Fruit fly (Drosophila melanogaster) whole organism, embryonic: ENCODE data around the gene gish.

Source experiments
- B-H1 ChIP-seq: fragments of 200-800 bp; sonication (Bioruptor generic); IDR thresholded peaks from 3 replicates; pipeline ENCODE4 v1.3.6; 2022; ENCODE audit warnings: missing biosample characterization, missing genetic modification characterization
- CG1024 ChIP-seq: fragments of 200-800 bp; sonication (Bioruptor generic); IDR thresholded peaks from 2 replicates; pipeline ENCODE4 v1.3.6; 2022; ENCODE audit warnings: missing biosample characterization, missing genetic modification characterization
- CG10565 ChIP-seq: fragments of 200-800 bp; sonication (Bioruptor generic); optimal IDR thresholded peaks from 3 replicates; lab custom pipeline; 2016; ENCODE audit warnings: missing biosample characterization, mild to moderate bottlenecking, missing genetic modification characterization
- CG11560 ChIP-seq: fragments of 200-800 bp; sonication (Bioruptor generic); IDR thresholded peaks from 3 replicates; pipeline ENCODE4 v1.3.6; 2022; ENCODE audit warnings: missing biosample characterization, missing genetic modification characterization
- CG15073 ChIP-seq: fragments of 200-800 bp; sonication (Bioruptor generic); optimal IDR thresholded peaks from 2 replicates; lab custom pipeline; 2016; ENCODE audit warnings: missing biosample characterization, missing genetic modification characterization
- CG18476 ChIP-seq: fragments of 200-800 bp; sonication (Bioruptor generic); optimal IDR thresholded peaks from 2 replicates; lab custom pipeline; 2016; ENCODE audit warnings: missing biosample characterization, mild to moderate bottlenecking, missing genetic modification characterization
- CG31224 ChIP-seq: fragments of 200-800 bp; sonication (Bioruptor generic); IDR thresholded peaks from 2 replicates; pipeline ENCODE4 v1.3.6; 2022; ENCODE audit warnings: missing biosample characterization, missing genetic modification characterization
- CG33213 ChIP-seq: fragments of 200-800 bp; sonication (Bioruptor generic); optimal IDR thresholded peaks from 3 replicates; lab custom pipeline; 2016; ENCODE audit warnings: missing biosample characterization, missing genetic modification characterization
- CG34376 ChIP-seq: fragments of 200-800 bp; sonication (Bioruptor generic); optimal IDR thresholded peaks from 2 replicates; lab custom pipeline; 2018; ENCODE audit warnings: missing biosample characterization, mild to moderate bottlenecking, missing genetic modification characterization
- CG3847 ChIP-seq: fragments of 200-800 bp; sonication (Bioruptor generic); IDR thresholded peaks from 2 replicates; pipeline ENCODE4 v1.3.6; 2022; ENCODE audit warnings: missing biosample characterization, missing genetic modification characterization
- CG5953 ChIP-seq: fragments of 200-800 bp; sonication (Bioruptor generic); IDR thresholded peaks from 2 replicates; pipeline ENCODE4 v1.3.6; 2022; ENCODE audit warnings: missing biosample characterization, missing genetic modification characterization
- CG7357 ChIP-seq: fragments of 200-800 bp; sonication (Bioruptor generic); IDR thresholded peaks from 3 replicates; pipeline ENCODE4 v1.3.6; 2022; ENCODE audit warnings: missing biosample characterization, missing genetic modification characterization
- CG8388 ChIP-seq: fragments of 200-800 bp; sonication (Bioruptor generic); optimal IDR thresholded peaks from 2 replicates; lab custom pipeline; 2019; ENCODE audit warnings: missing biosample characterization, mild to moderate bottlenecking, missing genetic modification characterization, moderate library complexity
- CG9876 ChIP-seq: fragments of 200-800 bp; sonication (Bioruptor generic); optimal IDR thresholded peaks from 2 replicates; lab custom pipeline; 2016; ENCODE audit warnings: missing biosample characterization, missing genetic modification characterization
- D ChIP-seq, 2 experiments: fragments of 200-800 bp in 1 of 2; fragments of >200 bp in 1 of 2; sonication (Bioruptor generic) in 1 of 2; optimal IDR thresholded peaks; 2 replicates in 1 of 2; 3 replicates in 1 of 2; lab custom pipeline; 2017; ENCODE audit warnings: mild to moderate bottlenecking in 1 of 2, missing biosample characterization in 1 of 2, missing genetic modification characterization in 1 of 2, missing genetic modification reagents in 1 of 2
- Dfd ChIP-seq, 2 experiments: fragments of >200 bp; optimal IDR thresholded peaks; 2 replicates each; lab custom pipeline; 2017; ENCODE audit warnings: missing biosample characterization in 2 of 2, missing genetic modification characterization in 2 of 2
- HmgD ChIP-seq: fragments of 200-800 bp; sonication (Bioruptor generic); optimal IDR thresholded peaks from 3 replicates; lab custom pipeline; 2016; ENCODE audit warnings: missing biosample characterization, missing genetic modification characterization
- Hmx ChIP-seq: fragments of 200-800 bp; sonication (Bioruptor generic); optimal IDR thresholded peaks from 2 replicates; lab custom pipeline; 2016; ENCODE audit warnings: missing biosample characterization, missing genetic modification characterization
- NfI ChIP-seq: fragments of 200-800 bp; sonication (Bioruptor generic); optimal IDR thresholded peaks from 3 replicates; lab custom pipeline; 2018; ENCODE audit warnings: missing biosample characterization, mild to moderate bottlenecking, missing genetic modification characterization, moderate library complexity
- ato ChIP-seq: fragments of 200-800 bp; sonication (Bioruptor generic); IDR thresholded peaks from 2 replicates; pipeline ENCODE4 v1.3.6; 2022; ENCODE audit warnings: missing biosample characterization, missing genetic modification characterization; ENCODE audit not compliant: partially characterized antibody
- bcd ChIP-seq: fragments of 200-800 bp; sonication (Bioruptor generic); optimal IDR thresholded peaks from 2 replicates; lab custom pipeline; 2017; ENCODE audit warnings: missing biosample characterization, mild to moderate bottlenecking, missing genetic modification characterization
- br ChIP-seq: fragments of >200 bp; optimal IDR thresholded peaks from 2 replicates; lab custom pipeline; 2017
- cad ChIP-seq: fragments of >200 bp; optimal IDR thresholded peaks from 2 replicates; lab custom pipeline; 2017; ENCODE audit warnings: missing biosample characterization, missing genetic modification characterization
- crp ChIP-seq, 2 experiments: fragments of 200-800 bp; sonication (Bioruptor generic); optimal IDR thresholded peaks; 2 replicates in 1 of 2; 3 replicates in 1 of 2; lab custom pipeline; 2017; ENCODE audit warnings: missing biosample characterization in 2 of 2, missing genetic modification characterization in 2 of 2, mild to moderate bottlenecking in 1 of 2, moderate library complexity in 1 of 2
- da ChIP-seq: fragments of 200-800 bp; sonication (Bioruptor generic); optimal IDR thresholded peaks from 2 replicates; lab custom pipeline; 2016; ENCODE audit warnings: missing biosample characterization, missing genetic modification characterization
- dati ChIP-seq: fragments of 200-800 bp; sonication (Bioruptor generic); IDR thresholded peaks from 2 replicates; pipeline ENCODE4 v1.3.6; 2022; ENCODE audit warnings: missing biosample characterization, missing genetic modification characterization
- dpn ChIP-seq, 2 experiments: fragments of 200-800 bp; sonication (Bioruptor generic); optimal IDR thresholded peaks; 3 replicates each; lab custom pipeline; 2016; ENCODE audit warnings: missing biosample characterization in 2 of 2, missing genetic modification characterization in 2 of 2
- eve ChIP-seq, 2 experiments: fragments of >200 bp; optimal IDR thresholded peaks; 2 replicates each; lab custom pipeline; 2017; ENCODE audit warnings: missing biosample characterization in 2 of 2, missing genetic modification characterization in 2 of 2
- fd96Cb ChIP-seq: fragments of 200-800 bp; sonication (Bioruptor generic); optimal IDR thresholded peaks from 2 replicates; lab custom pipeline; 2018; ENCODE audit warnings: missing biosample characterization, mild to moderate bottlenecking, missing genetic modification characterization, moderate library complexity
- gsb ChIP-seq: fragments of 200-800 bp; sonication (Bioruptor generic); IDR thresholded peaks from 2 replicates; pipeline ENCODE4 v1.3.6; 2022; ENCODE audit warnings: missing biosample characterization, missing genetic modification characterization
- h ChIP-seq: fragments of >200 bp; optimal IDR thresholded peaks from 2 replicates; lab custom pipeline; 2017
- insv ChIP-seq, 2 experiments: fragments of 200-800 bp; sonication (Bioruptor generic); optimal IDR thresholded peaks; 3 replicates each; lab custom pipeline; 2016 to 2018; ENCODE audit warnings: missing biosample characterization in 2 of 2, missing genetic modification characterization in 2 of 2
- oc ChIP-seq: fragments of 200-800 bp; sonication (Bioruptor generic); optimal IDR thresholded peaks from 2 replicates; lab custom pipeline; 2018; ENCODE audit warnings: missing biosample characterization, mild to moderate bottlenecking, missing genetic modification characterization, moderate library complexity
- scrt ChIP-seq: fragments of 200-800 bp; sonication (Bioruptor generic); optimal IDR thresholded peaks from 2 replicates; lab custom pipeline; 2018; ENCODE audit warnings: missing biosample characterization, mild to moderate bottlenecking, missing genetic modification characterization, moderate library complexity
- sd ChIP-seq: fragments of 200-800 bp; sonication (Bioruptor generic); optimal IDR thresholded peaks from 3 replicates; lab custom pipeline; 2018; ENCODE audit warnings: missing biosample characterization, mild to moderate bottlenecking, missing genetic modification characterization, moderate library complexity
- slou ChIP-seq: fragments of 200-800 bp; sonication (Bioruptor generic); optimal IDR thresholded peaks from 3 replicates; lab custom pipeline; 2016; ENCODE audit warnings: missing biosample characterization, missing genetic modification characterization
- twi ChIP-seq: fragments of 200-800 bp; optimal IDR thresholded peaks from 2 replicates; lab custom pipeline; 2019; ENCODE audit warnings: missing biosample characterization, mild to moderate bottlenecking, missing genetic modification characterization, moderate library complexity
- vnd ChIP-seq: fragments of 200-800 bp; sonication (Bioruptor generic); IDR thresholded peaks from 3 replicates; pipeline ENCODE4 v1.3.6; 2022; ENCODE audit warnings: missing biosample characterization, missing genetic modification characterization; ENCODE audit not compliant: partially characterized antibody
- wdn ChIP-seq: fragments of 200-800 bp; sonication (Bioruptor generic); IDR thresholded peaks from 2 replicates; pipeline ENCODE4 v1.3.6; 2022; ENCODE audit warnings: missing biosample characterization, missing genetic modification characterization

Gene gish

dm6 chr3R:16254616-16255601, 17.3 kb upstream of the gish start (continued):
- TF ChIP-seq vnd (GFP tag; lab: Robert Waterston, UW) (no peak), CG33213 (GFP tag; lab: Kevin White, UChicago) (no peak), CG3847 (GFP tag; lab: Robert Waterston, UW) (no peak), dati (GFP tag; lab: Robert Waterston, UW) (no peak), CG15073 (GFP tag; lab: Kevin White, UChicago) (no peak), slou (GFP tag; lab: Kevin White, UChicago) (no peak), scrt (peak; percentile 1), Hmx (GFP tag; lab: Kevin White, UChicago) (no peak), gsb (GFP tag; lab: Robert Waterston, UW) (no peak), ato (GFP tag; lab: Robert Waterston, UW) (no peak), eve (GFP tag; optimal IDR thresholded peaks at IDR 0.05; lab: Kevin White, UChicago) (no peak), CG18476 (GFP tag; lab: Kevin White, UChicago) (no peak), insv (GFP tag; optimal IDR thresholded peaks at IDR 0.05; lab: Kevin White, UChicago) (peak in 1 of 2 experiments; percentile 53), CG11560 (tag; lab: Robert Waterston, UW) (no peak), wdn (no peak), twi (tag; lab: Kevin White, UChicago) (peak; percentile 98), CG5953 (no peak), da (GFP tag; lab: Kevin White, UChicago) (peak; percentile 14), CG1024 (GFP tag; lab: Robert Waterston, UW) (no peak), cad (GFP tag; lab: Kevin White, UChicago) (no peak), B-H1 (GFP tag; lab: Robert Waterston, UW) (no peak), oc (tag; lab: Kevin White, UChicago) (peak; percentile 9), CG7357 (GFP tag; lab: Robert Waterston, UW) (no peak), br (lab: Kevin White, UChicago) (no peak), CG10565 (no peak), HmgD (GFP tag; lab: Kevin White, UChicago) (peak; percentile 27), sd (tag; lab: Kevin White, UChicago) (peak; percentile 50), fd96Cb (tag; lab: Kevin White, UChicago) (no peak), crp (GFP tag; optimal IDR thresholded peaks at IDR 0.05; lab: Kevin White, UChicago) (peak in 1 of 2 experiments; percentile 2), NfI (GFP tag; lab: Kevin White, UChicago) (no peak), D (optimal IDR thresholded peaks at IDR 0.05; lab: Kevin White, UChicago) (peak; percentile 68), D (GFP tag; optimal IDR thresholded peaks at IDR 0.05; lab: Kevin White, UChicago) (no peak), dpn (GFP tag; optimal IDR thresholded peaks at IDR 0.05; lab: Kevin White, UChicago) (peak in 1 of 2 experiments; percentile 13), CG34376 (GFP tag; lab: Kevin White, UChicago) (peak; percentile 52), h (no peak), bcd (GFP tag; lab: Kevin White, UChicago) (peak; percentile 10), CG9876 (GFP tag; lab: Kevin White, UChicago) (no peak), CG8388 (GFP tag; lab: Kevin White, UChicago) (no peak), Dfd (GFP tag; optimal IDR thresholded peaks at IDR 0.05; lab: Kevin White, UChicago) (no peak), CG31224 (GFP tag; lab: Robert Waterston, UW) (no peak)
